Worm (Caenorhabditis elegans): ENCODE data around the gene srd-12.

The srd-12 gene

ce11 chrIV:5593804-5594214 is 36.2 kb downstream of the srd-12 start (continued):
- TF ChIP-seq nhr-47 (tag; optimal IDR thresholded peaks at IDR 0.05) (peak; percentile 68), fos-1 (tag; optimal IDR thresholded peaks at IDR 0.05) (no peak), hlh-4 (tag; optimal IDR thresholded peaks at IDR 0.05) (no peak), nhr-84 (tag; optimal IDR thresholded peaks at IDR 0.05) (no peak), nhr-85 (tag) (peak; percentile 95)

DNA sequence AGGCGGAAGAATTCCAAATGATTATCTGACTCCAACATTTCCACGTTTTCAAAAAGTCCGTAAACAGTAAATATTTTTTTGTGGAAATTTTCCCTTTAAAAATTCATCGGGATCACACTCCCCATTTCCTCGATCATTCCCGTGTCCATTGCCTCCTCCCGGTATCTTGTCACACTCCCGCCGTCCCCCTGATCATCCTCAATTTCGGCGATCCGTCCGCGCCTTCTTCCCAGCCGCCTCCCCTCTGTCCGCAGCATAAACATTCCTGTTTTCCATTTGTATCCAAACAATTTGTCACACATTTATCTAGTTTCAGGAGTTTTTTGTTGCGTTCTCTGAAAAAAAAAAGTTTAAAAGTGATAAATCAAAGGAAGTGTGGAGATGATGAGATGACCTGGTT is 37.1 kb downstream of the srd-12 start:
- TF ChIP-seq nhr-47 (tag; optimal IDR thresholded peaks at IDR 0.05): peak; percentile 7
- TF ChIP-seq egl-13 (tag; optimal IDR thresholded peaks at IDR 0.05): no peak
- TF ChIP-seq C34B4.2 (tag; optimal IDR thresholded peaks at IDR 0.05): no peak
- TF ChIP-seq ama-1 (optimal IDR thresholded peaks at IDR 0.05): no peak
- peak in 1 of 6 experiments; percentile 3 for TF ChIP-seq elt-3 (tag; optimal IDR thresholded peaks at IDR 0.05)
- TF ChIP-seq aha-1 (tag; optimal IDR thresholded peaks at IDR 0.05): no peak
- TF ChIP-seq unc-98 (GFP tag; IDR thresholded peaks at IDR 0.05): no peak
- TF ChIP-seq nhr-85 (tag): peak; percentile 83
- peak; percentile 15 for TF ChIP-seq nhr-71 (tag; optimal IDR thresholded peaks at IDR 0.05)
- TF ChIP-seq lin-13 (GFP tag; optimal IDR thresholded peaks at IDR 0.05): no peak
- TF ChIP-seq zag-1 (tag; optimal IDR thresholded peaks at IDR 0.05): no peak
- TF ChIP-seq efl-3 (GFP tag; optimal IDR thresholded peaks at IDR 0.05): no peak
- TF ChIP-seq vab-15 (tag; optimal IDR thresholded peaks at IDR 0.05): no peak
- TF ChIP-seq C16A3.4 (tag; optimal IDR thresholded peaks at IDR 0.05): peak; percentile 4
- no peak for TF ChIP-seq F16B12.6 (tag; optimal IDR thresholded peaks at IDR 0.05)
- no peak for TF ChIP-seq snu-23 (GFP tag; optimal IDR thresholded peaks at IDR 0.05)
- no peak for TF ChIP-seq nhr-90 (tag; optimal IDR thresholded peaks at IDR 0.05; ENCODE audit: poor library complexity)
- TF ChIP-seq ets-5 (GFP tag; IDR thresholded peaks at IDR 0.05): no peak
- TF ChIP-seq pag-3 (tag; optimal IDR thresholded peaks at IDR 0.05; ENCODE audit: borderline replicate concordance, insufficient read depth): no peak
- TF ChIP-seq lin-14 (GFP tag; optimal IDR thresholded peaks at IDR 0.05): peak; percentile 74
- TF ChIP-seq nhr-20 (tag; optimal IDR thresholded peaks at IDR 0.05): no peak
- no peak for TF ChIP-seq hlh-17 (GFP tag; optimal IDR thresholded peaks at IDR 0.05; ENCODE audit: borderline replicate concordance)
- peak; percentile 78 for TF ChIP-seq blmp-1 (tag; optimal IDR thresholded peaks at IDR 0.05)
- TF ChIP-seq nhr-77 (tag; optimal IDR thresholded peaks at IDR 0.05): no peak

ce11 chrIV:5591134-5591533 is 38.9 kb downstream of the srd-12 start:
- peak; percentile 8 to 65 (median 44) for TF ChIP-seq dpl-1 (GFP tag; optimal IDR thresholded peaks at IDR 0.05)
- TF ChIP-seq nhr-90 (tag; optimal IDR thresholded peaks at IDR 0.05; ENCODE audit: poor library complexity): peak; percentile 86
- peak; percentile 68 to 86 for TF ChIP-seq lsy-2 (tag; optimal IDR thresholded peaks at IDR 0.05)
- TF ChIP-seq xbp-1 (tag; optimal IDR thresholded peaks at IDR 0.05): peak; percentile 27
- TF ChIP-seq tbx-2 (tag; optimal IDR thresholded peaks at IDR 0.05): peak; percentile 86
- TF ChIP-seq snpc-4 (tag; optimal IDR thresholded peaks at IDR 0.05): peak; percentile 24
- peak; percentile 24 for TF ChIP-seq nhr-11 (tag; optimal IDR thresholded peaks at IDR 0.05)
- no peak for TF ChIP-seq unc-62 (GFP tag; optimal IDR thresholded peaks at IDR 0.05)
- TF ChIP-seq lir-3 (tag; optimal IDR thresholded peaks at IDR 0.05; ENCODE audit: poor library complexity): peak; percentile 44
- peak; percentile 76 for TF ChIP-seq mep-1 (tag; optimal IDR thresholded peaks at IDR 0.05)
- TF ChIP-seq nhr-19 (GFP tag; conservative IDR thresholded peaks at IDR 0.05): peak; percentile 84
- peak; percentile 82 for TF ChIP-seq elt-2 (tag; optimal IDR thresholded peaks at IDR 0.05)
- TF ChIP-seq snu-23 (GFP tag; optimal IDR thresholded peaks at IDR 0.05): peak; percentile 88
- TF ChIP-seq efl-3 (GFP tag; optimal IDR thresholded peaks at IDR 0.05): no peak
- peak; percentile 96 for TF ChIP-seq nhr-71 (tag; optimal IDR thresholded peaks at IDR 0.05)
- TF ChIP-seq C16A3.4 (tag; optimal IDR thresholded peaks at IDR 0.05): peak; percentile 72
- TF ChIP-seq elt-3 (tag; optimal IDR thresholded peaks at IDR 0.05): peak in 3 of 6 experiments; percentile 37 to 88 (median 76)
- peak; percentile 87 for TF ChIP-seq skn-1 (tag; optimal IDR thresholded peaks at IDR 0.05)
- TF ChIP-seq lin-35 (GFP tag; optimal IDR thresholded peaks at IDR 0.05): peak; percentile 5 to 89
- peak; percentile 66 for TF ChIP-seq lin-39 (tag; optimal IDR thresholded peaks at IDR 0.05)
- peak; percentile 99 for TF ChIP-seq vab-15 (tag; optimal IDR thresholded peaks at IDR 0.05)
- no peak for TF ChIP-seq egl-27 (tag; optimal IDR thresholded peaks at IDR 0.05)
- TF ChIP-seq C04F5.9 (tag; optimal IDR thresholded peaks at IDR 0.05): peak; percentile 6
- peak; percentile 53 for TF ChIP-seq rnt-1 (tag; optimal IDR thresholded peaks at IDR 0.05)
- no peak for TF ChIP-seq ceh-63 (GFP tag; optimal IDR thresholded peaks at IDR 0.05)
- peak; percentile 40 to 41 for TF ChIP-seq efl-1 (optimal IDR thresholded peaks at IDR 0.05)
- TF ChIP-seq efl-1 (GFP tag; optimal IDR thresholded peaks at IDR 0.05 in 1 of 2): peak; percentile 20 to 94
- peak; percentile 66 for TF ChIP-seq pag-3 (tag; optimal IDR thresholded peaks at IDR 0.05; ENCODE audit: borderline replicate concordance, insufficient read depth)
- peak; percentile 97 for TF ChIP-seq lin-14 (GFP tag; optimal IDR thresholded peaks at IDR 0.05)
- no peak for TF ChIP-seq nhr-84 (tag; optimal IDR thresholded peaks at IDR 0.05)
- TF ChIP-seq hpl-2 (GFP tag; optimal IDR thresholded peaks at IDR 0.05): peak; percentile 74
- peak; percentile 89 for TF ChIP-seq irx-1 (tag; optimal IDR thresholded peaks at IDR 0.05)
